Fruit fly (Drosophila melanogaster) whole organism, embryonic: ENCODE results near the gene Eo.

Source experiments
- Abd-B ChIP-seq: fragments of 200-800 bp; sonication (Bioruptor generic); optimal IDR thresholded peaks from 2 replicates; lab custom pipeline; 2018; ENCODE audit warnings: missing biosample characterization, mild to moderate bottlenecking, missing genetic modification characterization, moderate library complexity
- B-H1 ChIP-seq: fragments of 200-800 bp; sonication (Bioruptor generic); IDR thresholded peaks from 3 replicates; pipeline ENCODE4 v1.3.6; 2022; ENCODE audit warnings: missing biosample characterization, missing genetic modification characterization
- CG1024 ChIP-seq: fragments of 200-800 bp; sonication (Bioruptor generic); IDR thresholded peaks from 2 replicates; pipeline ENCODE4 v1.3.6; 2022; ENCODE audit warnings: missing biosample characterization, missing genetic modification characterization
- CG10959 ChIP-seq: fragments of 200-800 bp; sonication (Bioruptor generic); IDR thresholded peaks from 2 replicates; pipeline ENCODE4 v1.3.6; 2022; ENCODE audit warnings: missing biosample characterization, missing genetic modification characterization
- CG11398 ChIP-seq: fragments of 200-800 bp; sonication (Bioruptor generic); optimal IDR thresholded peaks from 2 replicates; lab custom pipeline; 2016; ENCODE audit warnings: missing biosample characterization, missing genetic modification characterization
- CG11560 ChIP-seq: fragments of 200-800 bp; sonication (Bioruptor generic); IDR thresholded peaks from 3 replicates; pipeline ENCODE4 v1.3.6; 2022; ENCODE audit warnings: missing biosample characterization, missing genetic modification characterization
- CG11695 ChIP-seq: fragments of 200-800 bp; sonication (Bioruptor generic); IDR thresholded peaks from 3 replicates; pipeline ENCODE4 v1.3.6; 2022; ENCODE audit warnings: missing biosample characterization, missing genetic modification characterization
- CG13123 ChIP-seq: fragments of 200-800 bp; sonication (Bioruptor generic); optimal IDR thresholded peaks from 2 replicates; lab custom pipeline; 2016; ENCODE audit warnings: missing biosample characterization, missing genetic modification characterization
- CG13894 ChIP-seq: fragments of 200-800 bp; sonication (Bioruptor generic); optimal IDR thresholded peaks from 3 replicates; lab custom pipeline; 2018; ENCODE audit warnings: missing biosample characterization, mild to moderate bottlenecking, missing genetic modification characterization, moderate library complexity
- CG14860 ChIP-seq: fragments of 200-800 bp; sonication (Bioruptor generic); IDR thresholded peaks from 3 replicates; pipeline ENCODE4 v1.3.6; 2022; ENCODE audit warnings: missing biosample characterization, missing genetic modification characterization; ENCODE audit not compliant: partially characterized antibody
- CG17385 ChIP-seq: fragments of 200-800 bp; sonication (Bioruptor generic); optimal IDR thresholded peaks from 3 replicates; lab custom pipeline; 2018; ENCODE audit warnings: missing biosample characterization, mild to moderate bottlenecking, missing genetic modification characterization
- CG17612 ChIP-seq: fragments of 200-800 bp; sonication (Bioruptor generic); IDR thresholded peaks from 2 replicates; pipeline ENCODE4 v1.3.6; 2022; ENCODE audit warnings: missing biosample characterization, missing genetic modification characterization
- CG17802 ChIP-seq: fragments of 200-800 bp; sonication (Bioruptor generic); optimal IDR thresholded peaks from 2 replicates; lab custom pipeline; 2018; ENCODE audit warnings: missing biosample characterization, mild to moderate bottlenecking, missing genetic modification characterization, moderate library complexity
- CG18476 ChIP-seq: fragments of 200-800 bp; sonication (Bioruptor generic); optimal IDR thresholded peaks from 2 replicates; lab custom pipeline; 2016; ENCODE audit warnings: missing biosample characterization, mild to moderate bottlenecking, missing genetic modification characterization
- CG2712 ChIP-seq: fragments of 200-800 bp; optimal IDR thresholded peaks from 3 replicates; lab custom pipeline; 2019; ENCODE audit warnings: missing biosample characterization, mild to moderate bottlenecking, missing genetic modification characterization, moderate library complexity
- CG2889 ChIP-seq: fragments of 200-800 bp; sonication (Bioruptor generic); IDR thresholded peaks from 3 replicates; pipeline ENCODE4 v1.3.6; 2022; ENCODE audit warnings: missing biosample characterization, missing genetic modification characterization
- CG31365 ChIP-seq: fragments of 200-800 bp; sonication (Bioruptor generic); optimal IDR thresholded peaks from 2 replicates; lab custom pipeline; 2018; ENCODE audit warnings: missing biosample characterization, mild to moderate bottlenecking, missing genetic modification characterization
- CG33557 ChIP-seq: fragments of 200-800 bp; sonication (Bioruptor generic); optimal IDR thresholded peaks from 2 replicates; lab custom pipeline; 2019; ENCODE audit warnings: missing biosample characterization, mild to moderate bottlenecking, missing genetic modification characterization, moderate library complexity
- CG34224 ChIP-seq: fragments of 200-800 bp; sonication (Bioruptor generic); IDR thresholded peaks from 3 replicates; pipeline ENCODE4 v1.3.6; 2022; ENCODE audit warnings: missing biosample characterization, missing genetic modification characterization; ENCODE audit not compliant: partially characterized antibody
- CG3847 ChIP-seq: fragments of 200-800 bp; sonication (Bioruptor generic); IDR thresholded peaks from 2 replicates; pipeline ENCODE4 v1.3.6; 2022; ENCODE audit warnings: missing biosample characterization, missing genetic modification characterization
- CG42726 ChIP-seq: fragments of 200-800 bp; sonication (Bioruptor generic); IDR thresholded peaks from 2 replicates; pipeline ENCODE4 v1.3.6; 2022; ENCODE audit warnings: missing biosample characterization, missing genetic modification characterization; ENCODE audit not compliant: partially characterized antibody
- CG6175 ChIP-seq: fragments of 200-800 bp; sonication (Bioruptor generic); IDR thresholded peaks from 3 replicates; pipeline ENCODE4 v1.3.6; 2022; ENCODE audit warnings: missing biosample characterization, missing genetic modification characterization
- CG6813 ChIP-seq: fragments of 200-800 bp; sonication (Bioruptor generic); optimal IDR thresholded peaks from 2 replicates; lab custom pipeline; 2017; ENCODE audit warnings: missing biosample characterization, missing genetic modification characterization, mild to moderate bottlenecking, moderate library complexity, missing genetic modification reagents
- CG6854 ChIP-seq: fragments of 200-800 bp; sonication (Bioruptor generic); optimal IDR thresholded peaks from 3 replicates; lab custom pipeline; 2017; ENCODE audit warnings: missing biosample characterization, mild to moderate bottlenecking, missing genetic modification characterization
- CG9215 ChIP-seq: fragments of 200-800 bp; sonication (Bioruptor generic); IDR thresholded peaks from 2 replicates; pipeline ENCODE4 v1.3.6; 2022; ENCODE audit warnings: missing biosample characterization, missing genetic modification characterization
- Dp ChIP-seq: fragments of 200-800 bp; sonication (Bioruptor generic); optimal IDR thresholded peaks from 2 replicates; lab custom pipeline; 2018; ENCODE audit warnings: missing biosample characterization, mild to moderate bottlenecking, missing genetic modification characterization, moderate library complexity
- Hsf ChIP-seq: fragments of 200-800 bp; sonication (Bioruptor generic); optimal IDR thresholded peaks from 3 replicates; lab custom pipeline; 2016; ENCODE audit warnings: missing biosample characterization, missing genetic modification characterization
- MBD-R2 ChIP-seq: fragments of 200-800 bp; sonication (Bioruptor generic); IDR thresholded peaks from 2 replicates; pipeline ENCODE4 v1.3.6; 2022; ENCODE audit warnings: missing biosample characterization, missing genetic modification characterization
- NC2α ChIP-seq: fragments of 200-800 bp; sonication (Bioruptor generic); optimal IDR thresholded peaks from 2 replicates; lab custom pipeline; 2016; ENCODE audit warnings: missing biosample characterization, missing genetic modification characterization
- NFAT ChIP-seq: fragments of 200-800 bp; sonication (Bioruptor generic); IDR thresholded peaks from 2 replicates; pipeline ENCODE4 v1.3.6; 2022; ENCODE audit warnings: missing biosample characterization, missing genetic modification characterization
- TFAM ChIP-seq: fragments of 200-800 bp; sonication (Bioruptor generic); optimal IDR thresholded peaks from 2 replicates; lab custom pipeline; 2017; ENCODE audit warnings: missing biosample characterization, missing genetic modification characterization, inconsistent platforms
- bbx ChIP-seq: fragments of 200-800 bp; sonication (Bioruptor generic); IDR thresholded peaks from 2 replicates; pipeline ENCODE4 v1.3.6; 2022; ENCODE audit warnings: missing biosample characterization, missing genetic modification characterization; ENCODE audit not compliant: partially characterized antibody
- bigmax ChIP-seq: fragments of 200-800 bp; sonication (Bioruptor generic); optimal IDR thresholded peaks from 2 replicates; lab custom pipeline; 2018; ENCODE audit warnings: missing biosample characterization, mild to moderate bottlenecking, missing genetic modification characterization
- br ChIP-seq: fragments of >200 bp; optimal IDR thresholded peaks from 2 replicates; lab custom pipeline; 2017
- bsh ChIP-seq, 2 experiments: fragments of 200-800 bp; sonication (Bioruptor generic); optimal IDR thresholded peaks; 2 replicates each; lab custom pipeline; 2017 to 2018; ENCODE audit warnings: mild to moderate bottlenecking in 2 of 2, missing biosample characterization in 2 of 2, missing genetic modification characterization in 2 of 2, moderate library complexity in 1 of 2
- crol ChIP-seq: fragments of 200-800 bp; sonication (Bioruptor generic); IDR thresholded peaks from 2 replicates; pipeline ENCODE4 v1.3.6; 2022; ENCODE audit warnings: missing biosample characterization, missing genetic modification characterization
- fd3F ChIP-seq: fragments of 200-800 bp; sonication (Bioruptor generic); optimal IDR thresholded peaks from 2 replicates; lab custom pipeline; 2018; ENCODE audit warnings: missing biosample characterization, mild to moderate bottlenecking, missing genetic modification characterization, moderate library complexity
- gfzf ChIP-seq: fragments of 200-800 bp; sonication (Bioruptor generic); optimal IDR thresholded peaks from 2 replicates; lab custom pipeline; 2016; ENCODE audit warnings: missing biosample characterization, mild to moderate bottlenecking, missing genetic modification characterization, moderate library complexity
- her ChIP-seq: fragments of 200-800 bp; sonication (Bioruptor generic); optimal IDR thresholded peaks from 2 replicates; lab custom pipeline; 2016; ENCODE audit warnings: missing biosample characterization, missing genetic modification characterization
- ken ChIP-seq: fragments of 200-800 bp; sonication (Bioruptor generic); IDR thresholded peaks from 3 replicates; pipeline ENCODE4 v1.3.6; 2022; ENCODE audit warnings: missing biosample characterization, missing genetic modification characterization
- lilli ChIP-seq: fragments of 200-800 bp; sonication (Bioruptor generic); optimal IDR thresholded peaks from 3 replicates; lab custom pipeline; 2016; ENCODE audit warnings: missing biosample characterization, missing genetic modification characterization
- maf-S ChIP-seq: fragments of 200-800 bp; sonication (Bioruptor generic); optimal IDR thresholded peaks from 2 replicates; lab custom pipeline; 2016; ENCODE audit warnings: missing biosample characterization, missing genetic modification characterization
- sc ChIP-seq, 3 experiments: fragments of >200 bp in 2 of 3; fragments of 200-800 bp in 1 of 3; sonication (Bioruptor generic) in 1 of 3; optimal IDR thresholded peaks; 2 replicates in 2 of 3; 3 replicates in 1 of 3; lab custom pipeline; 2017; ENCODE audit warnings: mild to moderate bottlenecking in 1 of 3, missing biosample characterization in 1 of 3, missing genetic modification characterization in 1 of 3, missing genetic modification reagents in 1 of 3
- sim ChIP-seq: fragments of 200-800 bp; sonication (Bioruptor generic); IDR thresholded peaks from 2 replicates; pipeline ENCODE4 v1.3.6; 2022; ENCODE audit warnings: missing biosample characterization, missing genetic modification characterization
- tgo ChIP-seq: fragments of 200-800 bp; sonication (Bioruptor generic); IDR thresholded peaks from 3 replicates; pipeline ENCODE4 v1.3.6; 2022; ENCODE audit warnings: missing biosample characterization, missing genetic modification characterization
- tin ChIP-seq: fragments of 200-800 bp; sonication (Bioruptor generic); optimal IDR thresholded peaks from 3 replicates; lab custom pipeline; 2016; ENCODE audit warnings: missing biosample characterization, missing genetic modification characterization
- tll ChIP-seq, 2 experiments: fragments of 200-800 bp in 1 of 2; fragments of >200 bp in 1 of 2; sonication (Bioruptor generic) in 1 of 2; optimal IDR thresholded peaks; 2 replicates each; lab custom pipeline; 2017 to 2019; ENCODE audit warnings: missing biosample characterization in 2 of 2, missing genetic modification characterization in 2 of 2, mild to moderate bottlenecking in 1 of 2, moderate library complexity in 1 of 2
- vnd ChIP-seq: fragments of 200-800 bp; sonication (Bioruptor generic); IDR thresholded peaks from 3 replicates; pipeline ENCODE4 v1.3.6; 2022; ENCODE audit warnings: missing biosample characterization, missing genetic modification characterization; ENCODE audit not compliant: partially characterized antibody
- wor ChIP-seq: fragments of 200-800 bp; sonication (Bioruptor generic); IDR thresholded peaks from 2 replicates; pipeline ENCODE4 v1.3.6; 2022; ENCODE audit warnings: missing biosample characterization, missing genetic modification characterization

Eo gene

dm6 chrX:14952097-14952844 lies 33.7 kb upstream of the Eo start (continued):
- no peak for TF ChIP-seq CG42726 (GFP tag; lab: Robert Waterston, UW)
- TF ChIP-seq maf-S (GFP tag; lab: Kevin White, UChicago) = no peak
- no peak for TF ChIP-seq CG14860
- no peak for TF ChIP-seq B-H1 (GFP tag; lab: Robert Waterston, UW)
- TF ChIP-seq CG31365 (tag; lab: Kevin White, UChicago) = no peak
- TF ChIP-seq CG34224 (GFP tag; lab: Robert Waterston, UW) = no peak
- TF ChIP-seq her (GFP tag; lab: Kevin White, UChicago) = no peak
- no peak for TF ChIP-seq vnd (GFP tag; lab: Robert Waterston, UW)
- TF ChIP-seq sc (optimal IDR thresholded peaks at IDR 0.05; lab: Kevin White, UChicago) = no peak
- TF ChIP-seq sc (GFP tag; optimal IDR thresholded peaks at IDR 0.05; lab: Kevin White, UChicago) = no peak
- no peak for TF ChIP-seq NC2α (GFP tag; lab: Kevin White, UChicago)
- peak; percentile 12 for TF ChIP-seq Dp (GFP tag; lab: Kevin White, UChicago)
- no peak for TF ChIP-seq tll (GFP tag; optimal IDR thresholded peaks at IDR 0.05; lab: Kevin White, UChicago)
- no peak for TF ChIP-seq Abd-B
- no peak for TF ChIP-seq CG18476 (GFP tag; lab: Kevin White, UChicago)
- no peak for TF ChIP-seq CG33557 (GFP tag; lab: Kevin White, UChicago)
- TF ChIP-seq CG6813 (GFP tag; lab: Kevin White, UChicago) = no peak
- no peak for TF ChIP-seq NFAT
- TF ChIP-seq CG17802 = no peak
- TF ChIP-seq bigmax = no peak
- TF ChIP-seq br (lab: Kevin White, UChicago) = no peak
- TF ChIP-seq lilli (GFP tag; lab: Kevin White, UChicago) = peak; percentile 6
- no peak for TF ChIP-seq CG2889 (GFP tag; lab: Robert Waterston, UW)
- TF ChIP-seq CG3847 (GFP tag; lab: Robert Waterston, UW) = no peak
- peak; percentile 58; the same call in 1 of the 3 replicates for TF ChIP-seq ken (GFP tag; lab: Robert Waterston, UW)
- no peak for TF ChIP-seq MBD-R2
- no peak; the same call in 2 of the 3 replicates for TF ChIP-seq tgo (GFP tag; lab: Robert Waterston, UW)
- peak; percentile 8 for TF ChIP-seq CG13123 (GFP tag; lab: Kevin White, UChicago)
- TF ChIP-seq CG2712 = peak; percentile 64
- TF ChIP-seq fd3F (GFP tag; lab: Kevin White, UChicago) = no peak
- TF ChIP-seq CG6854 (GFP tag; lab: Kevin White, UChicago) = no peak
- TF ChIP-seq CG1024 (GFP tag; lab: Robert Waterston, UW) = 0 out of 2 replicates have a peak, but pooled peaks have one; percentile 10
- no peak for TF ChIP-seq CG11695 (GFP tag; lab: Robert Waterston, UW)
- TF ChIP-seq bbx (GFP tag; lab: Robert Waterston, UW) = no peak
- no peak for TF ChIP-seq gfzf (GFP tag; lab: Kevin White, UChicago)
- TF ChIP-seq tin (GFP tag; lab: Kevin White, UChicago) = peak; percentile 36
- TF ChIP-seq CG17612 (GFP tag; lab: Robert Waterston, UW) = no peak
- TF ChIP-seq bsh (GFP tag; optimal IDR thresholded peaks at IDR 0.05; lab: Kevin White, UChicago) = peak; percentile 20 to 76
- no peak for TF ChIP-seq CG6175
- TF ChIP-seq sim = peak; percentile 15; the same call in 1 of the 2 replicates
- TF ChIP-seq CG13894 = no peak
- TF ChIP-seq CG10959 = 0 out of 2 replicates have a peak, but pooled peaks have one; percentile 36
- no peak for TF ChIP-seq TFAM (GFP tag; lab: Kevin White, UChicago)
- no peak for TF ChIP-seq CG9215
- TF ChIP-seq CG17385 (GFP tag; lab: Kevin White, UChicago) = peak; percentile 48
- TF ChIP-seq CG11398 (GFP tag; lab: Kevin White, UChicago) = peak; percentile 9
- peak; percentile 16 for TF ChIP-seq Hsf (GFP tag; lab: Kevin White, UChicago)
- no peak for TF ChIP-seq wor (GFP tag; lab: Robert Waterston, UW)
- TF ChIP-seq crol (GFP tag; lab: Robert Waterston, UW) = peak; percentile 30; the same call in 1 of the 2 replicates
- no peak for TF ChIP-seq CG11560
